Worm (Caenorhabditis elegans) whole organism, L4 larva: Measurements from ENCODE around the gene F59D12.5.
A peak's percentile ranks its signal among the peaks of the same experiment; 100 is the strongest.

Experiments
- D1046.2 ChIP-seq: fragments of 200-800 bp; sonication (Bioruptor generic); IDR thresholded peaks from 2 replicates; pipeline ENCODE4 v1.3.6; 2022; ENCODE audit warnings: missing genetic modification characterization, missing compliant biosample characterization
- T26A8.4 ChIP-seq: fragments of 200-800 bp; sonication (Bioruptor generic); IDR thresholded peaks from 2 replicates; pipeline ENCODE4 v1.3.6; 2022; ENCODE audit warnings: missing genetic modification characterization, missing compliant biosample characterization
- aha-1 ChIP-seq: fragments of 150-350 bp; peaks from one replicate; lab custom pipeline; 2014; ENCODE audit warnings: missing biosample characterization, missing genetic modification characterization
- ceh-32 ChIP-seq: sonication (generic microtip); optimal IDR thresholded peaks from 2 replicates; lab custom pipeline; 2016; ENCODE audit warnings: mild to moderate bottlenecking, missing genetic modification characterization, missing compliant biosample characterization; ENCODE audit not compliant: poor library complexity
- ctbp-1 ChIP-seq: fragments of 200-800 bp; sonication (Bioruptor generic); IDR thresholded peaks from 2 replicates; pipeline ENCODE4 v1.3.6; 2022; ENCODE audit warnings: missing genetic modification reagents, missing genetic modification characterization, missing compliant biosample characterization
- daf-16 ChIP-seq, 3 experiments: sonication (generic microtip); optimal IDR thresholded peaks; 2 replicates each; lab custom pipeline; 2016 to 2017; ENCODE audit warnings: missing genetic modification characterization in 3 of 3, missing genetic modification reagents in 3 of 3, mild to moderate bottlenecking in 2 of 3, missing compliant biosample characterization in 2 of 3, missing biosample characterization in 1 of 3, moderate library complexity in 1 of 3
- dmd-6 ChIP-seq: fragments of 200-800 bp; sonication (Bioruptor generic); IDR thresholded peaks from 2 replicates; pipeline ENCODE4 v1.3.6; 2022; ENCODE audit warnings: missing genetic modification reagents, missing genetic modification characterization, missing compliant biosample characterization
- duxl-1 ChIP-seq: sonication (generic microtip); optimal IDR thresholded peaks from 2 replicates; lab custom pipeline; 2016; ENCODE audit warnings: mild to moderate bottlenecking, missing genetic modification characterization, moderate library complexity, missing compliant biosample characterization; ENCODE audit not compliant: poor library complexity
- dve-1 ChIP-seq: sonication (generic microtip); optimal IDR thresholded peaks from 2 replicates; lab custom pipeline; 2017; ENCODE audit warnings: antibody characterized with exemption, mild to moderate bottlenecking, missing genetic modification characterization, missing compliant biosample characterization; ENCODE audit not compliant: insufficient read depth
- gei-8 ChIP-seq: fragments of 200-800 bp; sonication (Bioruptor generic); optimal IDR thresholded peaks from 2 replicates; lab custom pipeline; 2018; ENCODE audit warnings: mild to moderate bottlenecking, missing genetic modification characterization, missing compliant biosample characterization
- hlh-11 ChIP-seq: fragments of 200-800 bp; sonication (Bioruptor generic); optimal IDR thresholded peaks from 2 replicates; lab custom pipeline; 2018; ENCODE audit warnings: mild to moderate bottlenecking, missing genetic modification characterization, missing compliant biosample characterization
- hlh-30 ChIP-seq: sonication (generic microtip); optimal IDR thresholded peaks from 2 replicates; lab custom pipeline; 2017; ENCODE audit warnings: antibody characterized with exemption, mild to moderate bottlenecking, missing genetic modification characterization, missing compliant biosample characterization; ENCODE audit not compliant: insufficient read depth
- hmg-1.1 ChIP-seq: fragments of 200-800 bp; sonication (Bioruptor generic); IDR thresholded peaks from 2 replicates; pipeline ENCODE4 v1.3.6; 2022; ENCODE audit warnings: missing genetic modification reagents, missing genetic modification characterization, missing compliant biosample characterization
- jun-1 ChIP-seq: fragments of 150-350 bp; optimal IDR thresholded peaks from 2 replicates; lab custom pipeline; 2014; ENCODE audit warnings: missing biosample characterization, missing genetic modification reagents, missing genetic modification characterization
- lin-13 ChIP-seq: fragments of 150-350 bp; optimal IDR thresholded peaks from 2 replicates; lab custom pipeline; 2014; ENCODE audit warnings: missing biosample characterization, missing genetic modification reagents, missing genetic modification characterization
- lin-29 ChIP-seq: fragments of 200-800 bp; sonication (Bioruptor generic); IDR thresholded peaks from 2 replicates; pipeline ENCODE4 v1.3.6; 2022; ENCODE audit warnings: missing genetic modification reagents, missing genetic modification characterization, missing compliant biosample characterization
- lir-3 ChIP-seq: sonication (generic microtip); optimal IDR thresholded peaks from 2 replicates; lab custom pipeline; 2016; ENCODE audit warnings: mild to moderate bottlenecking, missing genetic modification characterization, missing compliant biosample characterization
- lsy-2 ChIP-seq, 2 experiments: fragments of 150-350 bp in 1 of 2; sonication (generic microtip) in 1 of 2; optimal IDR thresholded peaks; 2 replicates each; lab custom pipeline; 2014 to 2017; ENCODE audit warnings: missing biosample characterization in 2 of 2, missing genetic modification characterization in 2 of 2
- madf-5 ChIP-seq, 2 experiments: fragments of 200-800 bp; sonication (Bioruptor generic); IDR thresholded peaks; 2 replicates each; pipeline ENCODE4 v1.3.6; 2022; ENCODE audit warnings: missing compliant biosample characterization in 2 of 2, missing genetic modification characterization in 2 of 2
- madf-9 ChIP-seq: fragments of 200-800 bp; sonication (Bioruptor generic); conservative IDR thresholded peaks from 2 replicates; pipeline ENCODE4 v1.3.6; 2022; ENCODE audit warnings: missing genetic modification reagents, missing genetic modification characterization, missing compliant biosample characterization
- mdl-1 ChIP-seq, 2 experiments: fragments of 150-350 bp in 1 of 2; sonication (generic microtip) in 1 of 2; optimal IDR thresholded peaks; 2 replicates each; lab custom pipeline; 2014 to 2017; ENCODE audit warnings: missing biosample characterization in 2 of 2, missing genetic modification characterization in 2 of 2
- mdt-29 ChIP-seq: fragments of 200-800 bp; sonication (Bioruptor generic); IDR thresholded peaks from 2 replicates; pipeline ENCODE4 v1.3.6; 2022; ENCODE audit warnings: missing genetic modification reagents, missing genetic modification characterization, missing compliant biosample characterization
- mes-2 ChIP-seq: sonication (generic microtip); optimal IDR thresholded peaks from 2 replicates; lab custom pipeline; 2016; ENCODE audit warnings: missing genotype, mild to moderate bottlenecking, missing genetic modification characterization, missing compliant biosample characterization; ENCODE audit not compliant: poor library complexity, severe bottlenecking
- nhr-11 ChIP-seq: fragments of 150-350 bp; optimal IDR thresholded peaks from 2 replicates; lab custom pipeline; 2014; ENCODE audit warnings: missing biosample characterization, missing genetic modification characterization
- nhr-28 ChIP-seq: fragments of 150-350 bp; optimal IDR thresholded peaks from 2 replicates; lab custom pipeline; 2014; ENCODE audit warnings: missing biosample characterization, missing genetic modification characterization
- nhr-41 ChIP-seq: fragments of 200-800 bp; sonication (Bioruptor generic); IDR thresholded peaks from 2 replicates; pipeline ENCODE4 v1.3.6; 2022; ENCODE audit warnings: missing genetic modification reagents, missing genetic modification characterization, missing compliant biosample characterization
- nhr-76 ChIP-seq: fragments of 150-350 bp; optimal IDR thresholded peaks from 2 replicates; lab custom pipeline; 2014; ENCODE audit warnings: missing biosample characterization, missing genetic modification characterization
- pqm-1 ChIP-seq: sonication (generic microtip); optimal IDR thresholded peaks from 2 replicates; lab custom pipeline; 2017; ENCODE audit warnings: missing biosample characterization, missing genetic modification characterization
- rbr-2 ChIP-seq: sonication (generic microtip); optimal IDR thresholded peaks from 2 replicates; lab custom pipeline; 2016; ENCODE audit warnings: missing genotype, missing genetic modification characterization, missing compliant biosample characterization
- sdz-12 ChIP-seq: fragments of 200-800 bp; sonication (Bioruptor generic); optimal IDR thresholded peaks from 2 replicates; lab custom pipeline; 2018; ENCODE audit warnings: mild to moderate bottlenecking, missing genetic modification characterization, missing compliant biosample characterization
- tra-1 ChIP-seq: fragments of 200-800 bp; sonication (Bioruptor generic); IDR thresholded peaks from 2 replicates; pipeline ENCODE4 v1.3.6; 2022; ENCODE audit warnings: missing genetic modification reagents, missing genetic modification characterization, missing compliant biosample characterization
- unc-62 ChIP-seq, 3 experiments: fragments of 150-350 bp in 1 of 3; sonication (generic microtip); optimal IDR thresholded peaks in 2 of 3; peaks in 1 of 3; 1 replicate in 1 of 3; 2 replicates in 2 of 3; lab custom pipeline; 2014 to 2017; ENCODE audit warnings: missing biosample characterization in 3 of 3, missing genetic modification characterization in 3 of 3, missing genetic modification reagents in 3 of 3, missing genotype in 1 of 3
- zag-1 ChIP-seq: fragments of 150-350 bp; optimal IDR thresholded peaks from 2 replicates; lab custom pipeline; 2014; ENCODE audit warnings: missing biosample characterization, missing genetic modification characterization
- ztf-11 ChIP-seq: fragments of 150-350 bp; optimal IDR thresholded peaks from 2 replicates; lab custom pipeline; 2014; ENCODE audit warnings: missing biosample characterization, missing genetic modification characterization

F59D12.5 gene

ce11 chrX:15630340-15630739 is 16.8 kb downstream of the F59D12.5 start, which contains the start of gene K09E9.4:
K09E9.4 (minus strand) TSS chrX:15630440.
- no peak for TF ChIP-seq duxl-1
- no peak for TF ChIP-seq dve-1 (tag; lab: Kevin White, UChicago)

- 0 out of 2 replicates have a peak, but pooled peaks have one; percentile 12 for TF ChIP-seq ctbp-1
- peak; percentile 58 for TF ChIP-seq nhr-28
- TF ChIP-seq rbr-2 (tag; lab: Kevin White, UChicago) = no peak
- TF ChIP-seq mes-2 (tag; lab: Kevin White, UChicago) = peak; percentile 8
- TF ChIP-seq nhr-11 (tag; lab: Kevin White, UChicago) = no peak
- peak; percentile 57 for TF ChIP-seq dmd-6 (GFP tag; lab: Robert Waterston, UW)
- TF ChIP-seq hlh-11 (tag; lab: Kevin White, UChicago) = peak; percentile 32
- TF ChIP-seq dve-1 (tag; lab: Kevin White, UChicago) = peak; percentile 23
- TF ChIP-seq zag-1 (tag; lab: Kevin White, UChicago) = no peak
- no peak for TF ChIP-seq mdt-29 (GFP tag; lab: Robert Waterston, UW)
- no peak for TF ChIP-seq daf-16 (GFP tag; optimal IDR thresholded peaks at IDR 0.05; lab: Kevin White, UChicago)
- peak; percentile 39 for TF ChIP-seq daf-16 (tag; optimal IDR thresholded peaks at IDR 0.05; lab: Kevin White, UChicago)
- no peak for TF ChIP-seq tra-1
Measured at ce11 chrX:15629615-15630014, 17.6 kb downstream of the F59D12.5 start.

- TF ChIP-seq aha-1 (tag; lab: Kevin White, UChicago) (peak; percentile 95), gei-8 (GFP tag; lab: Kevin White, UChicago) (no peak)
Measured at ce11 chrX:15628945-15629344, 18.2 kb downstream of the F59D12.5 start.

- no peak for TF ChIP-seq madf-5 (GFP tag; IDR thresholded peaks at IDR 0.05; lab: Robert Waterston, UW)
- TF ChIP-seq hlh-30 (tag; lab: Kevin White, UChicago) = peak; percentile 54
- no peak for TF ChIP-seq pqm-1
- peak; percentile 24 for TF ChIP-seq nhr-28
- TF ChIP-seq madf-9 (GFP tag; lab: Robert Waterston, UW) = no peak
- no peak for TF ChIP-seq mes-2 (tag; lab: Kevin White, UChicago)
- peak; percentile 30 for TF ChIP-seq hlh-11 (tag; lab: Kevin White, UChicago)
- TF ChIP-seq, all 104 proteins: peak for 3
Measured at ce11 chrX:15627814-15628213, 19.4 kb downstream of the F59D12.5 start.

ce11 chrX:15626119-15626850 is 20.9 kb downstream of the F59D12.5 start:
- no peak for TF ChIP-seq nhr-11 (tag; lab: Kevin White, UChicago)
- TF ChIP-seq nhr-76 (tag; lab: Kevin White, UChicago) = no peak
- peak; percentile 4 for TF ChIP-seq hlh-30 (tag; lab: Kevin White, UChicago)
- TF ChIP-seq lir-3 = no peak
- TF ChIP-seq mdl-1 (tag; optimal IDR thresholded peaks at IDR 0.05; lab: Kevin White, UChicago) = peak in 1 of 2 experiments; percentile 14
- peak; percentile 46 for TF ChIP-seq nhr-28
- TF ChIP-seq dmd-6 (GFP tag; lab: Robert Waterston, UW) = peak; percentile 27; the same call in 1 of the 2 replicates
- peak; percentile 88 for TF ChIP-seq aha-1 (tag; lab: Kevin White, UChicago)
- TF ChIP-seq unc-62 (GFP tag; optimal IDR thresholded peaks at IDR 0.05 in 1 of 2; lab: Kevin White, UChicago) = peak in 1 of 2 experiments; percentile 97
- TF ChIP-seq unc-62 (tag; optimal IDR thresholded peaks at IDR 0.05; lab: Kevin White, UChicago) = no peak
- no peak for TF ChIP-seq madf-9 (GFP tag; lab: Robert Waterston, UW)

ce11 chrX:15622041-15622440 is 25.1 kb downstream of the F59D12.5 start:
- TF ChIP-seq pqm-1 (peak; percentile 24), sdz-12 (no peak), ztf-11 (no peak), lin-29 (GFP tag; lab: Robert Waterston, UW) (no peak), jun-1 (no peak), nhr-41 (no peak), ceh-32 (tag; lab: Kevin White, UChicago) (no peak), hlh-11 (tag; lab: Kevin White, UChicago) (peak; percentile 9), T26A8.4 (GFP tag; lab: Robert Waterston, UW) (no peak), dve-1 (tag; lab: Kevin White, UChicago) (peak; percentile 22), unc-62 (GFP tag; optimal IDR thresholded peaks at IDR 0.05 in 1 of 2; lab: Kevin White, UChicago) (no peak), unc-62 (tag; optimal IDR thresholded peaks at IDR 0.05; lab: Kevin White, UChicago) (no peak), hlh-30 (tag; lab: Kevin White, UChicago) (no peak), mes-2 (tag; lab: Kevin White, UChicago) (no peak), dmd-6 (GFP tag; lab: Robert Waterston, UW) (peak; percentile 47), mdl-1 (tag; optimal IDR thresholded peaks at IDR 0.05; lab: Kevin White, UChicago) (peak in 1 of 2 experiments; percentile 61), duxl-1 (no peak), lsy-2 (tag; optimal IDR thresholded peaks at IDR 0.05; lab: Kevin White, UChicago) (peak in 1 of 2 experiments; percentile 8), D1046.2 (GFP tag; lab: Robert Waterston, UW) (no peak), hmg-1.1 (no peak), lin-13 (no peak)
